Worm (Caenorhabditis elegans): Measurements from ENCODE around the gene W06G6.2.

DNA sequence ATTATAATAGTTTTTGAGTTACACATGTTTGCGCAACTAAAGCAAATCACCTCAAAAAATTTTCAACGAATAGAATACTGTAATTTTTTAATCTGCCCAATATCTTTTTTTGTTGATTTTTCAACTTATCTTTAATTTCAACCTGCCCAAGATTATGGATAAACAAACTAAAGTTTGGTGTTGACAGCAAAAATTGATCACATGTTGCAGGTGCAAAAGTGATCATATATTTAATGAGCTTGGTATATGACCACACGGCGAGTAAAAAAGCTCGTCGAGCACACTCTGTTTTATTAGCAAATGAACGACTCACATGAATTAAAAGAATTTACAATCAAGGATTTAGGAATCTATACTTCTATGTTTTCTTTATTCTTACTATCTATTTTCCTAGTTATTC lies 46.5 kb downstream of the W06G6.2 start, which contains the start of gene srz-1:
- TF ChIP-seq sptf-1 (tag; optimal IDR thresholded peaks at IDR 0.05) (no peak), ceh-83 (GFP tag; optimal IDR thresholded peaks at IDR 0.05) (no peak), nhr-237 (tag; optimal IDR thresholded peaks at IDR 0.05) (no peak), hlh-1 (tag; optimal IDR thresholded peaks at IDR 0.05) (no peak), pha-4 (tag; optimal IDR thresholded peaks at IDR 0.05) (no peak), ztf-11 (tag; optimal IDR thresholded peaks at IDR 0.05) (no peak), nhr-28 (tag; optimal IDR thresholded peaks at IDR 0.05) (no peak), lsy-2 (tag; optimal IDR thresholded peaks at IDR 0.05) (no peak), mep-1 (tag; optimal IDR thresholded peaks at IDR 0.05) (no peak), nhr-76 (tag; optimal IDR thresholded peaks at IDR 0.05) (no peak)
